Fruit fly (Drosophila melanogaster): ENCODE data around the gene NimC2.

DNA sequence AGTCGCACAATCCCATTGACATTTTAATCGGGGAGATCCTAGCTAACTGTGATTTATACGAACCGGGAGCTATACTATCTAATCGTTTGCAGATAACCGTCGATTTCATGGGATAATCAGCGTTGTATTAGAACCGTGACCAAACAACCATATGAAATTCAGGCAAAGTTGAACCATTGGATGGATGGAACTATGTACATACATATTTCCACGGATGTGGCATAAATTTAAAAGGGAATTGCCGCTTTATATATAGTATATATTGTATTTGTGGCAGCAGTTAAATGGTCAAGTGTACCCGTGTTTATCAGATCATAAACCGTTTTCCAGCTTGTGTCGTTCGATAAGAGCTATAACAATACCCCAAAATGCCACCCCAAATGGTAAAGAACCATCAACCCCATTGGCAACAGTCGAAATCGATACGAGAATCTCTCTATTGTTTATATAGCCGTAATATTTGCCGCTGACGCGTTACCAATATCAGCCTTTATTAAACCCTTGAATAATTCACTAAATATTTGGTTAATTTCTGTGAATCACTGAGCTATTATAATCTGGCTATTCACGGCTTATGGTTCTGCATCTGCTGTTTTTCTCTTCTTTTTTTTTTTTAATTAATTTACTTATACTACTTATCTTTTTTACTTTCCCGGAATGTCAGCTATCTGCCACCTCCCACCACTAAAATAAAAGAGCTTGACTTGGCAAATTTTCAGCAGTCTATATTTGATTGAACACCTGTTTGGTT lies 32.6 kb downstream of the NimC2 start, which contains the start of gene bgm:
- TF ChIP-seq Jra (GFP tag; optimal IDR thresholded peaks at IDR 0.05), result no peak
- TF ChIP-seq Vsx2 (GFP tag; optimal IDR thresholded peaks at IDR 0.05; ENCODE audit: partially characterized antibody), result no peak
- TF ChIP-seq GATAd (GFP tag; optimal IDR thresholded peaks at IDR 0.05), result no peak
- TF ChIP-seq Abd-B (GFP tag; optimal IDR thresholded peaks at IDR 0.05), result no peak
- no peak for TF ChIP-seq OdsH (GFP tag; optimal IDR thresholded peaks at IDR 0.05)
- TF ChIP-seq Myc (optimal IDR thresholded peaks at IDR 0.05), result no peak
- no peak for TF ChIP-seq br (GFP tag; optimal IDR thresholded peaks at IDR 0.05)
